Worm (Caenorhabditis elegans) whole organism, L4/young adult: ENCODE measurements around the gene K01D12.8.

ENCODE experiments used
- W03F9.2 ChIP-seq: fragments of 150-350 bp; optimal IDR thresholded peaks from 2 replicates; lab custom pipeline; 2014; ENCODE audit warnings: missing biosample characterization, missing genetic modification characterization
- dao-5 ChIP-seq: sonication (generic microtip); optimal IDR thresholded peaks from 2 replicates; lab custom pipeline; 2016; ENCODE audit warnings: missing genotype, missing genetic modification characterization, moderate library complexity, missing compliant biosample characterization
- him-1 ChIP-seq: sonication (generic microtip); optimal IDR thresholded peaks from 2 replicates; lab custom pipeline; 2016; ENCODE audit warnings: missing genotype, missing genetic modification reagents, missing genetic modification characterization, missing compliant biosample characterization

Gene K01D12.8

ce11 chrV:12395699-12396098 lies 6.8 kb upstream of the K01D12.8 start, which contains the start of gene twk-14:
Gene twk-14, minus strand, starts transcription at chrV:12395706.
- no peak for TF ChIP-seq W03F9.2 (tag; lab: Kevin White, UChicago)
- no peak for TF ChIP-seq him-1 (tag; lab: Kevin White, UChicago)
- no peak for TF ChIP-seq dao-5 (tag; lab: Kevin White, UChicago)

- TF ChIP-seq dao-5 (tag; lab: Kevin White, UChicago) (no peak), W03F9.2 (tag; lab: Kevin White, UChicago) (no peak), him-1 (tag; lab: Kevin White, UChicago) (no peak)
Measured at ce11 chrV:12397545-12397944, 4.9 kb upstream of the K01D12.8 start, which contains the start of gene K01D12.5. Gene K01D12.5, plus strand, starts transcription at chrV:12397845.

- no peak for TF ChIP-seq dao-5 (tag; lab: Kevin White, UChicago)
- TF ChIP-seq him-1 (tag; lab: Kevin White, UChicago) = no peak
- no peak for TF ChIP-seq W03F9.2 (tag; lab: Kevin White, UChicago)
Measured at ce11 chrV:12400677-12401236, 1.7 kb upstream of the K01D12.8 start, which contains the start of the genes K01D12.20 and miga-1. Gene K01D12.20, minus strand, starts transcription at chrV:12400814. Gene miga-1, minus strand, starts transcription at chrV:12400859.

ce11 chrV:12401383-12401782 lies 1.1 kb upstream of the K01D12.8 start, which contains the start of gene K01D12.7:
Gene K01D12.7, minus strand, starts transcription at chrV:12401483.
- TF ChIP-seq dao-5 (tag; lab: Kevin White, UChicago) (no peak), him-1 (tag; lab: Kevin White, UChicago) (no peak), W03F9.2 (tag; lab: Kevin White, UChicago) (no peak)

ce11 chrV:12404544-12404943 lies 2.1 kb downstream of the K01D12.8 start, which contains the start of gene K01D12.9:
Gene K01D12.9, minus strand, starts transcription at chrV:12404644.
- TF ChIP-seq him-1 (tag; lab: Kevin White, UChicago) (no peak), dao-5 (tag; lab: Kevin White, UChicago) (no peak), W03F9.2 (tag; lab: Kevin White, UChicago) (no peak)

ce11 chrV:12405929-12406328 lies 3.5 kb downstream of the K01D12.8 start, which contains the start of gene K01D12.10:
Gene K01D12.10, plus strand, starts transcription at chrV:12406229.
- TF ChIP-seq dao-5 (tag; lab: Kevin White, UChicago) (no peak), him-1 (tag; lab: Kevin White, UChicago) (no peak), W03F9.2 (tag; lab: Kevin White, UChicago) (no peak)

ce11 chrV:12406514-12406913 lies 4.1 kb downstream of the K01D12.8 start:
- no peak for TF ChIP-seq W03F9.2 (tag; lab: Kevin White, UChicago)
- TF ChIP-seq him-1 (tag; lab: Kevin White, UChicago) = no peak
- no peak for TF ChIP-seq dao-5 (tag; lab: Kevin White, UChicago)

ce11 chrV:12408525-12408924 lies 6.1 kb downstream of the K01D12.8 start, which contains the start of gene cdr-4:
Gene cdr-4, minus strand, starts transcription at chrV:12408625.
- TF ChIP-seq W03F9.2 (tag; lab: Kevin White, UChicago) (no peak), him-1 (tag; lab: Kevin White, UChicago) (no peak), dao-5 (tag; lab: Kevin White, UChicago) (no peak)

ce11 chrV:12408996-12409395 lies 6.5 kb downstream of the K01D12.8 start:
- TF ChIP-seq W03F9.2 (tag; lab: Kevin White, UChicago) (no peak), dao-5 (tag; lab: Kevin White, UChicago) (no peak)

- no peak for TF ChIP-seq him-1 (tag; lab: Kevin White, UChicago)
- TF ChIP-seq W03F9.2 (tag; lab: Kevin White, UChicago) = no peak
- TF ChIP-seq dao-5 (tag; lab: Kevin White, UChicago) = no peak
Measured at ce11 chrV:12410416-12411001, 8.1 kb downstream of the K01D12.8 start, which contains the start of gene hrg-2. Gene hrg-2, minus strand, starts transcription at chrV:12410513.

ce11 chrV:12411909-12412308 lies 9.5 kb downstream of the K01D12.8 start, which contains the start of gene cdr-7:
Gene cdr-7, minus strand, starts transcription at chrV:12412113.
- TF ChIP-seq W03F9.2 (tag; lab: Kevin White, UChicago) = no peak

- TF ChIP-seq W03F9.2 (tag; lab: Kevin White, UChicago) = no peak
- no peak for TF ChIP-seq him-1 (tag; lab: Kevin White, UChicago)
- no peak for TF ChIP-seq dao-5 (tag; lab: Kevin White, UChicago)
Measured at ce11 chrV:12412321-12412720, 9.9 kb downstream of the K01D12.8 start.

ce11 chrV:12413651-12414114 lies 11.2 kb downstream of the K01D12.8 start, which contains the start of gene cdr-6:
Gene cdr-6, minus strand, starts transcription at chrV:12413701.
- TF ChIP-seq him-1 (tag; lab: Kevin White, UChicago) = no peak
- TF ChIP-seq dao-5 (tag; lab: Kevin White, UChicago) = no peak
- TF ChIP-seq W03F9.2 (tag; lab: Kevin White, UChicago) = no peak
